Fruit fly (Drosophila melanogaster): ENCODE data around the gene RfC38.

The RfC38 gene

dm6 chr2L:11123499-11123898 is 6.9 kb downstream of the RfC38 start, which contains the start of the genes Csl4 and Nup160 (continued):
- TF ChIP-seq CG6175 (GFP tag; IDR thresholded peaks at IDR 0.05) (no peak), fd3F (GFP tag; optimal IDR thresholded peaks at IDR 0.05) (peak; percentile 54), HHEX (GFP tag; optimal IDR thresholded peaks at IDR 0.05) (peak; percentile 56), oc (tag; optimal IDR thresholded peaks at IDR 0.05) (no peak), dati (GFP tag; IDR thresholded peaks at IDR 0.05) (no peak), CG30403 (GFP tag; optimal IDR thresholded peaks at IDR 0.05) (peak; percentile 89), Rfx (GFP tag; IDR thresholded peaks at IDR 0.05) (peak; percentile 88), Dad (GFP tag; optimal IDR thresholded peaks at IDR 0.05) (peak; percentile 79), tio (GFP tag; optimal IDR thresholded peaks at IDR 0.05) (no peak), CG12236 (GFP tag; optimal IDR thresholded peaks at IDR 0.05) (peak; percentile 69), CG7839 (tag; optimal IDR thresholded peaks at IDR 0.05) (no peak), ATbp (GFP tag; optimal IDR thresholded peaks at IDR 0.05) (no peak), Mes4 (GFP tag; optimal IDR thresholded peaks at IDR 0.05) (peak; percentile 69), nau (GFP tag; optimal IDR thresholded peaks at IDR 0.05) (no peak), scrt (GFP tag; optimal IDR thresholded peaks at IDR 0.05) (no peak), GATAe (GFP tag; conservative IDR thresholded peaks at IDR 0.05) (no peak), CG8478 (optimal IDR thresholded peaks at IDR 0.05) (no peak), Fer1 (GFP tag; optimal IDR thresholded peaks at IDR 0.05) (peak; percentile 76), bcd (GFP tag; optimal IDR thresholded peaks at IDR 0.05) (no peak), CG15011 (GFP tag; optimal IDR thresholded peaks at IDR 0.05) (no peak), sug (tag; optimal IDR thresholded peaks at IDR 0.05) (no peak), CG3995 (GFP tag; optimal IDR thresholded peaks at IDR 0.05) (peak; percentile 57), NFAT (GFP tag; IDR thresholded peaks at IDR 0.05) (peak; percentile 65), dysf (GFP tag; IDR thresholded peaks at IDR 0.05) (peak; percentile 71; the same call in 2 of the 3 replicates), phol (tag; optimal IDR thresholded peaks at IDR 0.05) (peak; percentile 77), CG2202 (tag; optimal IDR thresholded peaks at IDR 0.05) (peak; percentile 33), Fer3 (tag; optimal IDR thresholded peaks at IDR 0.05) (peak; percentile 69), fd102C (GFP tag; optimal IDR thresholded peaks at IDR 0.05) (no peak), da (GFP tag; optimal IDR thresholded peaks at IDR 0.05) (peak; percentile 73), CrebB (tag; optimal IDR thresholded peaks at IDR 0.05) (peak; percentile 65), CG6654 (GFP tag; optimal IDR thresholded peaks at IDR 0.05) (no peak), CG6813 (GFP tag; optimal IDR thresholded peaks at IDR 0.05) (no peak), CG31365 (tag; optimal IDR thresholded peaks at IDR 0.05) (no peak), emc (GFP tag; optimal IDR thresholded peaks at IDR 0.05) (peak; percentile 59), CG3163 (GFP tag; optimal IDR thresholded peaks at IDR 0.05) (peak; percentile 35), wdn (GFP tag; IDR thresholded peaks at IDR 0.05) (peak; percentile 56; the same call in 1 of the 2 replicates), kni (GFP tag; optimal IDR thresholded peaks at IDR 0.05) (no peak), NC2α (GFP tag; optimal IDR thresholded peaks at IDR 0.05) (peak; percentile 38), CG10979 (tag; optimal IDR thresholded peaks at IDR 0.05) (peak; percentile 61), B-H1 (GFP tag; IDR thresholded peaks at IDR 0.05) (peak; percentile 36; the same call in 1 of the 3 replicates), Max (GFP tag; optimal IDR thresholded peaks at IDR 0.05) (peak; percentile 96), Fer2 (tag; optimal IDR thresholded peaks at IDR 0.05) (peak; percentile 57), CG11398 (GFP tag; optimal IDR thresholded peaks at IDR 0.05) (peak; percentile 52), CG4707 (GFP tag; optimal IDR thresholded peaks at IDR 0.05) (no peak), CG31441 (GFP tag; IDR thresholded peaks at IDR 0.05) (no peak), CG1603 (tag; optimal IDR thresholded peaks at IDR 0.05) (peak; percentile 74), pb (GFP tag; optimal IDR thresholded peaks at IDR 0.05) (peak; percentile 55), CG13123 (GFP tag; optimal IDR thresholded peaks at IDR 0.05) (peak; percentile 74), CG17612 (GFP tag; IDR thresholded peaks at IDR 0.05) (no peak), CG10274 (GFP tag; optimal IDR thresholded peaks at IDR 0.05) (no peak), CG2120 (GFP tag; optimal IDR thresholded peaks at IDR 0.05) (peak; percentile 93), Ada2b (GFP tag; IDR thresholded peaks at IDR 0.05) (peak; percentile 48; the same call in 1 of the 2 replicates)
